Fruit fly (Drosophila melanogaster): ENCODE data around the gene CG31510.

CG31510 gene

dm6 chr3R:25074558-25074964 lies 48.2 kb downstream of the CG31510 start, which contains the start of the genes shams and CG11920 (continued):
- TF ChIP-seq Mad (GFP tag; optimal IDR thresholded peaks at IDR 0.05) (no peak), tio (GFP tag; optimal IDR thresholded peaks at IDR 0.05) (no peak), CG11093 (GFP tag; IDR thresholded peaks at IDR 0.05) (no peak), CG3163 (GFP tag; optimal IDR thresholded peaks at IDR 0.05) (no peak), Pdp1 (GFP tag; optimal IDR thresholded peaks at IDR 0.05) (no peak), CG3838 (GFP tag; optimal IDR thresholded peaks at IDR 0.05) (peak; percentile 36), usp (GFP tag; optimal IDR thresholded peaks at IDR 0.05) (no peak), CG12104 (GFP tag; optimal IDR thresholded peaks at IDR 0.05) (no peak), Fer3 (tag; optimal IDR thresholded peaks at IDR 0.05) (no peak), ranshi (GFP tag; IDR thresholded peaks at IDR 0.05) (no peak), CG30020 (tag; optimal IDR thresholded peaks at IDR 0.05) (peak; percentile 97), nau (GFP tag; optimal IDR thresholded peaks at IDR 0.05) (no peak), dmrt99B (tag; optimal IDR thresholded peaks at IDR 0.05) (no peak), CG9609 (GFP tag; optimal IDR thresholded peaks at IDR 0.05) (no peak), CG8478 (optimal IDR thresholded peaks at IDR 0.05) (no peak), ash1 (GFP tag; optimal IDR thresholded peaks at IDR 0.05) (no peak), ap (GFP tag; IDR thresholded peaks at IDR 0.05) (no peak), MESR4 (GFP tag; optimal IDR thresholded peaks at IDR 0.05) (peak; percentile 50), CG7839 (tag; optimal IDR thresholded peaks at IDR 0.05) (no peak), CG32772 (GFP tag; IDR thresholded peaks at IDR 0.05) (no peak), B-H1 (GFP tag; IDR thresholded peaks at IDR 0.05) (no peak), CG2116 (GFP tag; optimal IDR thresholded peaks at IDR 0.05) (peak; percentile 80), Abd-B (GFP tag; optimal IDR thresholded peaks at IDR 0.05) (no peak), gt (GFP tag; IDR thresholded peaks at IDR 0.05) (no peak), Med (GFP tag) (peak; percentile 79), CG9437 (GFP tag; optimal IDR thresholded peaks at IDR 0.05) (peak; percentile 2), ERR (GFP tag; optimal IDR thresholded peaks at IDR 0.05) (no peak), CG32532 (GFP tag; IDR thresholded peaks at IDR 0.05) (no peak), pros (GFP tag; optimal IDR thresholded peaks at IDR 0.05) (no peak), CG18262 (tag; optimal IDR thresholded peaks at IDR 0.05) (peak; percentile 3), pho (GFP tag; optimal IDR thresholded peaks at IDR 0.05) (no peak), CG15696 (tag; optimal IDR thresholded peaks at IDR 0.05) (no peak), ase (GFP tag; IDR thresholded peaks at IDR 0.05) (no peak), CG10267 (tag; optimal IDR thresholded peaks at IDR 0.05) (peak; percentile 47), HmgZ (tag; optimal IDR thresholded peaks at IDR 0.05) (peak; percentile 23), CG12219 (GFP tag; optimal IDR thresholded peaks at IDR 0.05) (no peak), shn (GFP tag; optimal IDR thresholded peaks at IDR 0.05) (no peak), CG6683 (GFP tag; optimal IDR thresholded peaks at IDR 0.05) (no peak), Hmr (GFP tag; optimal IDR thresholded peaks at IDR 0.05) (no peak), CrebB (tag; optimal IDR thresholded peaks at IDR 0.05) (no peak), BEAF-32 (GFP tag; optimal IDR thresholded peaks at IDR 0.05) (peak; percentile 65), D19A (tag; optimal IDR thresholded peaks at IDR 0.05) (peak; percentile 20), wor (GFP tag; IDR thresholded peaks at IDR 0.05) (no peak), CG14965 (GFP tag; optimal IDR thresholded peaks at IDR 0.05; ENCODE audit: borderline replicate concordance) (no peak), eyg (GFP tag; optimal IDR thresholded peaks at IDR 0.05) (no peak), D (optimal IDR thresholded peaks at IDR 0.05) (no peak), D (GFP tag; optimal IDR thresholded peaks at IDR 0.05) (no peak), CG13287 (GFP tag; IDR thresholded peaks at IDR 0.05; ENCODE audit: partially characterized antibody) (peak; percentile 74), CG16813 (GFP tag; IDR thresholded peaks at IDR 0.05; ENCODE audit: partially characterized antibody) (peak; percentile 58; the same call in 2 of the 3 replicates), Ets97D (GFP tag; optimal IDR thresholded peaks at IDR 0.05) (peak; percentile 9), Asciz (GFP tag; optimal IDR thresholded peaks at IDR 0.05) (no peak), inv (GFP tag; IDR thresholded peaks at IDR 0.05; ENCODE audit: partially characterized antibody) (peak; percentile 34; the same call in 1 of the 2 replicates)
